Worm (Caenorhabditis elegans) whole organism, L2 larva: ENCODE measurements around the gene mlc-7.

Experiments
- C34F6.9 ChIP-seq: fragments of 150-350 bp; optimal IDR thresholded peaks from 2 replicates; lab custom pipeline; 2014; ENCODE audit warnings: missing biosample characterization, missing genetic modification characterization
- R02D3.7 ChIP-seq: fragments of 150-350 bp; optimal IDR thresholded peaks from 2 replicates; lab custom pipeline; 2014; ENCODE audit warnings: missing biosample characterization, missing genetic modification characterization
- ZK546.5 ChIP-seq: sonication (generic microtip); optimal IDR thresholded peaks from 2 replicates; lab custom pipeline; 2017; ENCODE audit warnings: missing biosample characterization, missing genetic modification characterization
- ceh-82 ChIP-seq: fragments of 150-350 bp; optimal IDR thresholded peaks from 2 replicates; lab custom pipeline; 2014; ENCODE audit warnings: missing biosample characterization, missing genetic modification characterization
- dmd-4 ChIP-seq: sonication (generic microtip); optimal IDR thresholded peaks from 2 replicates; lab custom pipeline; 2017; ENCODE audit warnings: missing biosample characterization, missing genetic modification characterization
- elt-1 ChIP-seq: fragments of 150-350 bp; optimal IDR thresholded peaks from 2 replicates; lab custom pipeline; 2014; ENCODE audit warnings: missing biosample characterization, missing genetic modification characterization
- gmeb-1 ChIP-seq: fragments of 150-350 bp; optimal IDR thresholded peaks from 2 replicates; lab custom pipeline; 2014; ENCODE audit warnings: missing biosample characterization, missing genetic modification characterization
- lsy-2 ChIP-seq, 2 experiments: fragments of 150-350 bp in 1 of 2; sonication (generic microtip) in 1 of 2; optimal IDR thresholded peaks; 2 replicates each; lab custom pipeline; 2014 to 2017; ENCODE audit warnings: missing biosample characterization in 2 of 2, missing genetic modification characterization in 2 of 2
- mbf-1 ChIP-seq: sonication (generic microtip); optimal IDR thresholded peaks from 2 replicates; lab custom pipeline; 2017; ENCODE audit warnings: missing biosample characterization, missing genetic modification characterization
- mdl-1 ChIP-seq, 2 experiments: fragments of 150-350 bp in 1 of 2; sonication (generic microtip) in 1 of 2; optimal IDR thresholded peaks; 2 replicates each; lab custom pipeline; 2017; ENCODE audit warnings: missing biosample characterization in 2 of 2, missing genetic modification characterization in 2 of 2
- nhr-12 ChIP-seq: fragments of 150-350 bp; optimal IDR thresholded peaks from 2 replicates; lab custom pipeline; 2014; ENCODE audit warnings: missing biosample characterization, missing genetic modification characterization
- nhr-23 ChIP-seq: fragments of 150-350 bp; optimal IDR thresholded peaks from 2 replicates; lab custom pipeline; 2014; ENCODE audit warnings: missing biosample characterization, missing genetic modification reagents, missing genetic modification characterization
- nhr-25 ChIP-seq: fragments of 150-350 bp; sonication (generic microtip); optimal IDR thresholded peaks from 3 replicates; lab custom pipeline; 2014; ENCODE audit warnings: missing biosample characterization, missing genetic modification characterization
- peb-1 ChIP-seq: fragments of 150-350 bp; optimal IDR thresholded peaks from 2 replicates; lab custom pipeline; 2014; ENCODE audit warnings: missing biosample characterization, missing genetic modification characterization
- skn-1 ChIP-seq: sonication (generic microtip); optimal IDR thresholded peaks from 2 replicates; lab custom pipeline; 2017; ENCODE audit warnings: missing biosample characterization, missing genetic modification characterization
- unc-62 ChIP-seq: fragments of 150-350 bp; optimal IDR thresholded peaks from 2 replicates; lab custom pipeline; 2014; ENCODE audit warnings: missing biosample characterization, missing genetic modification reagents, missing genetic modification characterization
- ztf-11 ChIP-seq: sonication (generic microtip); optimal IDR thresholded peaks from 2 replicates; lab custom pipeline; 2017; ENCODE audit warnings: missing biosample characterization, missing genetic modification characterization
- ztf-4 ChIP-seq: fragments of 150-350 bp; optimal IDR thresholded peaks from 2 replicates; lab custom pipeline; 2014; ENCODE audit warnings: missing biosample characterization, missing genetic modification characterization

Gene mlc-7

ce11 chrIII:13778816-13779215, 27.6 kb downstream of the mlc-7 start:
- TF ChIP-seq dmd-4 (tag; lab: Kevin White, UChicago) (no peak), mdl-1 (tag; optimal IDR thresholded peaks at IDR 0.05; lab: Kevin White, UChicago) (peak in 1 of 2 experiments; percentile 21), unc-62 (GFP tag; lab: Kevin White, UChicago) (no peak), nhr-23 (tag; lab: Kevin White, UChicago) (no peak), nhr-12 (tag; lab: Kevin White, UChicago) (peak; percentile 60), nhr-25 (tag; lab: Kevin White, UChicago) (no peak), skn-1 (tag; lab: Kevin White, UChicago) (no peak), ztf-11 (peak; percentile 36), gmeb-1 (no peak), elt-1 (no peak), mbf-1 (tag; lab: Kevin White, UChicago) (peak; percentile 48), C34F6.9 (tag; lab: Kevin White, UChicago) (no peak), ceh-82 (tag; lab: Kevin White, UChicago) (no peak), lsy-2 (tag; optimal IDR thresholded peaks at IDR 0.05; lab: Kevin White, UChicago) (no peak)
- TF ChIP-seq, all 48 proteins: peak for 4

ce11 chrIII:13779360-13780093, 28.3 kb downstream of the mlc-7 start:
- TF ChIP-seq peb-1 (tag; lab: Kevin White, UChicago), result peak; percentile 63
- TF ChIP-seq dmd-4 (tag; lab: Kevin White, UChicago), result no peak
- TF ChIP-seq nhr-12 (tag; lab: Kevin White, UChicago), result peak; percentile 3

ce11 chrIII:13780199-13780706, 29.0 kb downstream of the mlc-7 start, which contains the start of gene pot-3:
pot-3 (plus strand) TSS chrIII:13780215.
- TF ChIP-seq ZK546.5 (tag; lab: Kevin White, UChicago) (no peak), R02D3.7 (tag; lab: Kevin White, UChicago) (no peak), nhr-23 (tag; lab: Kevin White, UChicago) (peak; percentile 85), ztf-4 (no peak), skn-1 (tag; lab: Kevin White, UChicago) (no peak)
